Worm (Caenorhabditis elegans) whole organism, late embryonic: ENCODE data around the gene T25E4.1.

Source experiments
- C08G9.2 ChIP-seq: sonication (generic microtip); optimal IDR thresholded peaks from 2 replicates; lab custom pipeline; 2016; ENCODE audit warnings: mild to moderate bottlenecking, missing genetic modification characterization, moderate library complexity, missing compliant biosample characterization
- C38D4.7 ChIP-seq: fragments of 200-800 bp; sonication (Bioruptor generic); optimal IDR thresholded peaks from 2 replicates; lab custom pipeline; 2018; ENCODE audit warnings: mild to moderate bottlenecking, missing genetic modification characterization, moderate library complexity, missing compliant biosample characterization
- F13H6.1 ChIP-seq: sonication (generic microtip); optimal IDR thresholded peaks from 2 replicates; lab custom pipeline; 2016; ENCODE audit warnings: missing genetic modification characterization, missing compliant biosample characterization
- K09A11.1 ChIP-seq: sonication (generic microtip); optimal IDR thresholded peaks from 2 replicates; lab custom pipeline; 2017; ENCODE audit warnings: antibody characterized with exemption, mild to moderate bottlenecking, missing genetic modification characterization, missing compliant biosample characterization; ENCODE audit not compliant: insufficient read depth
- Y22D7AL.16 ChIP-seq: sonication (generic microtip); optimal IDR thresholded peaks from 2 replicates; lab custom pipeline; 2016; ENCODE audit warnings: missing genetic modification characterization, missing compliant biosample characterization
- ceh-18 ChIP-seq: sonication (generic microtip); optimal IDR thresholded peaks from 2 replicates; lab custom pipeline; 2016; ENCODE audit warnings: missing genetic modification characterization, missing compliant biosample characterization
- ceh-19 ChIP-seq: fragments of 200-800 bp; sonication (Bioruptor generic); optimal IDR thresholded peaks from 2 replicates; lab custom pipeline; 2018; ENCODE audit warnings: mild to moderate bottlenecking, missing genetic modification characterization, missing compliant biosample characterization
- ceh-2 ChIP-seq: sonication (generic microtip); optimal IDR thresholded peaks from 2 replicates; lab custom pipeline; 2016; ENCODE audit warnings: missing genotype, missing genetic modification characterization, missing compliant biosample characterization
- ceh-31 ChIP-seq: sonication (generic microtip); optimal IDR thresholded peaks from 2 replicates; lab custom pipeline; 2016; ENCODE audit warnings: missing genetic modification characterization, missing compliant biosample characterization
- ceh-34 ChIP-seq: sonication (generic microtip); optimal IDR thresholded peaks from 2 replicates; lab custom pipeline; 2016; ENCODE audit warnings: mild to moderate bottlenecking, missing genetic modification characterization, missing compliant biosample characterization
- ceh-45 ChIP-seq: fragments of 200-800 bp; sonication (Bioruptor generic); IDR thresholded peaks from 2 replicates; pipeline ENCODE4 v1.3.6; 2022; ENCODE audit warnings: missing genetic modification reagents, missing genetic modification characterization, missing compliant biosample characterization
- ceh-48 ChIP-seq: sonication (generic microtip); optimal IDR thresholded peaks from 2 replicates; lab custom pipeline; 2016; ENCODE audit warnings: missing genetic modification characterization, inconsistent platforms, missing compliant biosample characterization
- ceh-6 ChIP-seq: fragments of 200-800 bp; sonication (Bioruptor generic); optimal IDR thresholded peaks from 2 replicates; lab custom pipeline; 2018; ENCODE audit warnings: mild to moderate bottlenecking, missing genetic modification characterization, missing compliant biosample characterization
- ceh-9 ChIP-seq: sonication (generic microtip); optimal IDR thresholded peaks from 2 replicates; lab custom pipeline; 2016; ENCODE audit warnings: mild to moderate bottlenecking, missing genetic modification characterization, inconsistent platforms, missing compliant biosample characterization
- che-1 ChIP-seq: sonication (generic microtip); optimal IDR thresholded peaks from 2 replicates; lab custom pipeline; 2016; ENCODE audit warnings: mild to moderate bottlenecking, missing genetic modification characterization, missing compliant biosample characterization
- dve-1 ChIP-seq: sonication (generic microtip); optimal IDR thresholded peaks from 2 replicates; lab custom pipeline; 2017; ENCODE audit warnings: antibody characterized with exemption, mild to moderate bottlenecking, missing genetic modification characterization, missing compliant biosample characterization
- elt-2 ChIP-seq: sonication (generic microtip); optimal IDR thresholded peaks from 2 replicates; lab custom pipeline; 2016; ENCODE audit warnings: missing genetic modification reagents, missing genetic modification characterization, missing compliant biosample characterization
- ets-4 ChIP-seq: sonication (generic microtip); optimal IDR thresholded peaks from 2 replicates; lab custom pipeline; 2016; ENCODE audit warnings: missing genetic modification characterization, missing compliant biosample characterization
- fkh-6 ChIP-seq: sonication (generic microtip); optimal IDR thresholded peaks from 2 replicates; lab custom pipeline; 2016; ENCODE audit warnings: missing genetic modification characterization, missing compliant biosample characterization
- gmeb-2 ChIP-seq: sonication (generic microtip); optimal IDR thresholded peaks from 2 replicates; lab custom pipeline; 2016; ENCODE audit warnings: missing genetic modification characterization, inconsistent platforms, missing compliant biosample characterization
- hlh-13 ChIP-seq: fragments of 200-800 bp; sonication (Bioruptor generic); optimal IDR thresholded peaks from 2 replicates; lab custom pipeline; 2018; ENCODE audit warnings: mild to moderate bottlenecking, missing genetic modification characterization, missing compliant biosample characterization
- hlh-30 ChIP-seq: sonication (generic microtip); optimal IDR thresholded peaks from 2 replicates; lab custom pipeline; 2017; ENCODE audit warnings: antibody characterized with exemption, missing genetic modification characterization, missing compliant biosample characterization; ENCODE audit not compliant: insufficient read depth
- hlh-6 ChIP-seq: sonication (generic microtip); optimal IDR thresholded peaks from 2 replicates; lab custom pipeline; 2016; ENCODE audit warnings: missing genotype, missing genetic modification characterization, missing compliant biosample characterization
- lim-6 ChIP-seq: sonication (generic microtip); optimal IDR thresholded peaks from 2 replicates; lab custom pipeline; 2016; ENCODE audit warnings: missing genetic modification characterization, missing compliant biosample characterization
- lin-11 ChIP-seq: fragments of 200-800 bp; sonication (Bioruptor generic); optimal IDR thresholded peaks from 2 replicates; lab custom pipeline; 2018; ENCODE audit warnings: mild to moderate bottlenecking, missing genetic modification characterization, missing compliant biosample characterization
- madf-2 ChIP-seq: sonication (generic microtip); optimal IDR thresholded peaks from 2 replicates; lab custom pipeline; 2017; ENCODE audit warnings: missing genetic modification characterization, missing compliant biosample characterization
- mec-3 ChIP-seq: sonication (generic microtip); optimal IDR thresholded peaks from 2 replicates; lab custom pipeline; 2016; ENCODE audit warnings: borderline replicate concordance, missing genetic modification characterization, missing compliant biosample characterization
- nfya-1 ChIP-seq: sonication (generic microtip); optimal IDR thresholded peaks from 2 replicates; lab custom pipeline; 2017; ENCODE audit warnings: missing genetic modification characterization, mild to moderate bottlenecking, missing compliant biosample characterization, antibody characterized with exemption, moderate library complexity
- nhr-232 ChIP-seq: sonication (generic microtip); optimal IDR thresholded peaks from 2 replicates; lab custom pipeline; 2016; ENCODE audit warnings: missing genetic modification characterization, missing compliant biosample characterization
- pag-3 ChIP-seq: sonication (generic microtip); optimal IDR thresholded peaks from 2 replicates; lab custom pipeline; 2016; ENCODE audit warnings: missing compliant biosample characterization, missing genetic modification characterization, borderline replicate concordance
- pat-9 ChIP-seq: fragments of 200-800 bp; sonication (Bioruptor generic); optimal IDR thresholded peaks from 2 replicates; lab custom pipeline; 2018; ENCODE audit warnings: mild to moderate bottlenecking, missing genetic modification characterization, moderate library complexity, missing compliant biosample characterization
- pha-2 ChIP-seq: sonication (generic microtip); optimal IDR thresholded peaks from 2 replicates; lab custom pipeline; 2017; ENCODE audit warnings: mild to moderate bottlenecking, missing genetic modification characterization, missing compliant biosample characterization
- pha-4 ChIP-seq: fragments of 150-350 bp; optimal IDR thresholded peaks from 2 replicates; lab custom pipeline; 2018; ENCODE audit warnings: missing biosample characterization, missing genetic modification reagents, missing genetic modification characterization
- pros-1 ChIP-seq: fragments of 150-350 bp; optimal IDR thresholded peaks from 2 replicates; lab custom pipeline; 2014; ENCODE audit warnings: missing biosample characterization, missing genetic modification reagents, missing genetic modification characterization
- sdc-2 ChIP-seq: sonication (generic microtip); optimal IDR thresholded peaks from 2 replicates; lab custom pipeline; 2016; ENCODE audit warnings: missing genotype, missing genetic modification characterization, missing compliant biosample characterization
- sox-2 ChIP-seq: fragments of 200-800 bp; sonication (Bioruptor generic); IDR thresholded peaks from 2 replicates; pipeline ENCODE4 v1.3.6; 2022; ENCODE audit warnings: missing genetic modification reagents, missing genetic modification characterization, missing compliant biosample characterization
- sox-4 ChIP-seq: sonication (generic microtip); optimal IDR thresholded peaks from 2 replicates; lab custom pipeline; 2017; ENCODE audit warnings: mild to moderate bottlenecking, missing genetic modification characterization, inconsistent platforms, missing compliant biosample characterization
- syd-9 ChIP-seq: sonication (generic microtip); optimal IDR thresholded peaks from 2 replicates; lab custom pipeline; 2016; ENCODE audit warnings: mild to moderate bottlenecking, missing genetic modification characterization, moderate library complexity, missing compliant biosample characterization
- tbx-2 ChIP-seq: sonication (generic microtip); optimal IDR thresholded peaks from 2 replicates; lab custom pipeline; 2016; ENCODE audit warnings: missing genetic modification characterization, missing compliant biosample characterization
- unc-55 ChIP-seq: sonication (generic microtip); optimal IDR thresholded peaks from 2 replicates; lab custom pipeline; 2017; ENCODE audit warnings: missing biosample characterization, missing genetic modification reagents, missing genetic modification characterization

T25E4.1 gene

ce11 chrII:5574925-5575324 lies 3.2 kb upstream of the T25E4.1 start:
- TF ChIP-seq sdc-2 (tag; lab: Kevin White, UChicago), result no peak
- TF ChIP-seq sox-4 (tag; lab: Kevin White, UChicago), result no peak
- no peak for TF ChIP-seq ceh-18 (tag; lab: Kevin White, UChicago)
- no peak for TF ChIP-seq che-1 (tag; lab: Kevin White, UChicago)
- TF ChIP-seq C08G9.2 (tag; lab: Kevin White, UChicago), result no peak
- TF ChIP-seq pat-9 (tag; lab: Kevin White, UChicago), result no peak
- no peak for TF ChIP-seq gmeb-2 (tag; lab: Kevin White, UChicago)
- TF ChIP-seq pag-3 (tag; lab: Kevin White, UChicago), result no peak
- TF ChIP-seq ets-4 (tag; lab: Kevin White, UChicago), result no peak

ce11 chrII:5577060-5577459 lies 1.1 kb upstream of the T25E4.1 start:
- TF ChIP-seq lim-6 (tag; lab: Kevin White, UChicago) (no peak), ceh-6 (GFP tag; lab: Kevin White, UChicago) (peak; percentile 55), mec-3 (tag; lab: Kevin White, UChicago) (no peak), ceh-2 (tag; lab: Kevin White, UChicago) (no peak), hlh-30 (tag; lab: Kevin White, UChicago) (no peak), che-1 (tag; lab: Kevin White, UChicago) (peak; percentile 36), nhr-232 (peak; percentile 47), K09A11.1 (tag; lab: Kevin White, UChicago) (no peak), sox-4 (tag; lab: Kevin White, UChicago) (peak; percentile 23), Y22D7AL.16 (tag; lab: Kevin White, UChicago) (peak; percentile 41), ceh-9 (tag; lab: Kevin White, UChicago) (no peak), syd-9 (tag; lab: Kevin White, UChicago) (peak; percentile 33), lin-11 (tag; lab: Kevin White, UChicago) (peak; percentile 32), ceh-48 (peak; percentile 0), ceh-31 (tag; lab: Kevin White, UChicago) (no peak), F13H6.1 (tag; lab: Kevin White, UChicago) (no peak), sox-2 (GFP tag; lab: Robert Waterston, UW) (no peak), hlh-6 (tag; lab: Kevin White, UChicago) (peak; percentile 37), pha-4 (no peak), pros-1 (no peak), madf-2 (tag; lab: Kevin White, UChicago) (no peak), nfya-1 (tag; lab: Kevin White, UChicago) (peak; percentile 9), dve-1 (tag; lab: Kevin White, UChicago) (peak; percentile 43), ceh-19 (GFP tag; lab: Kevin White, UChicago) (peak; percentile 17), C38D4.7 (GFP tag; lab: Kevin White, UChicago) (peak; percentile 39), tbx-2 (tag; lab: Kevin White, UChicago) (peak; percentile 25), pat-9 (tag; lab: Kevin White, UChicago) (no peak), ceh-45 (GFP tag; lab: Robert Waterston, UW) (no peak), fkh-6 (peak; percentile 27), gmeb-2 (tag; lab: Kevin White, UChicago) (no peak), pha-2 (peak; percentile 42), pag-3 (tag; lab: Kevin White, UChicago) (no peak), unc-55 (GFP tag; lab: Kevin White, UChicago) (no peak), hlh-13 (GFP tag; lab: Kevin White, UChicago) (no peak), elt-2 (tag; lab: Kevin White, UChicago) (peak; percentile 86), ceh-34 (tag; lab: Kevin White, UChicago) (peak; percentile 21)
